Worm (Caenorhabditis elegans) whole organism, L2 larva: ENCODE measurements around the gene Y55F3BR.10.

ENCODE experiments used
- C34F6.9 ChIP-seq: fragments of 150-350 bp; optimal IDR thresholded peaks from 2 replicates; lab custom pipeline; 2014; ENCODE audit warnings: missing biosample characterization, missing genetic modification characterization
- F13H6.1 ChIP-seq: sonication (generic microtip); optimal IDR thresholded peaks from 2 replicates; lab custom pipeline; 2016; ENCODE audit warnings: missing genetic modification characterization, missing compliant biosample characterization
- Y55F3AM.14 ChIP-seq: fragments of 200-800 bp; sonication (Bioruptor generic); optimal IDR thresholded peaks from 2 replicates; lab custom pipeline; 2018; ENCODE audit warnings: mild to moderate bottlenecking, missing genetic modification characterization, missing compliant biosample characterization
- ZK546.5 ChIP-seq: sonication (generic microtip); optimal IDR thresholded peaks from 2 replicates; lab custom pipeline; 2017; ENCODE audit warnings: missing biosample characterization, missing genetic modification characterization
- alr-1 ChIP-seq: fragments of 150-350 bp; optimal IDR thresholded peaks from 2 replicates; lab custom pipeline; 2014; ENCODE audit warnings: missing biosample characterization, missing genetic modification characterization
- blmp-1 ChIP-seq: sonication (generic microtip); optimal IDR thresholded peaks from 2 replicates; lab custom pipeline; 2017; ENCODE audit warnings: missing genetic modification characterization, mild to moderate bottlenecking, missing compliant biosample characterization, antibody characterized with exemption, moderate library complexity; ENCODE audit not compliant: insufficient read depth
- ceh-16 ChIP-seq: fragments of 150-350 bp; optimal IDR thresholded peaks from 2 replicates; lab custom pipeline; 2014; ENCODE audit warnings: missing biosample characterization, missing genetic modification characterization
- ceh-82 ChIP-seq: fragments of 150-350 bp; optimal IDR thresholded peaks from 2 replicates; lab custom pipeline; 2014; ENCODE audit warnings: missing biosample characterization, missing genetic modification characterization
- crh-2 ChIP-seq: sonication (generic microtip); optimal IDR thresholded peaks from 2 replicates; lab custom pipeline; 2017; ENCODE audit warnings: missing biosample characterization, missing genetic modification characterization
- dmd-4 ChIP-seq: sonication (generic microtip); optimal IDR thresholded peaks from 2 replicates; lab custom pipeline; 2017; ENCODE audit warnings: missing biosample characterization, missing genetic modification characterization
- egl-27 ChIP-seq: sonication (generic microtip); optimal IDR thresholded peaks from 3 replicates; lab custom pipeline; 2017; ENCODE audit warnings: missing biosample characterization, missing genetic modification reagents, missing genetic modification characterization
- elt-3 ChIP-seq: sonication (generic microtip); optimal IDR thresholded peaks from 2 replicates; lab custom pipeline; 2017; ENCODE audit warnings: missing biosample characterization, missing genetic modification characterization
- fos-1 ChIP-seq: fragments of 150-350 bp; optimal IDR thresholded peaks from 2 replicates; lab custom pipeline; 2014; ENCODE audit warnings: missing biosample characterization, missing genetic modification characterization
- gmeb-1 ChIP-seq: fragments of 150-350 bp; optimal IDR thresholded peaks from 2 replicates; lab custom pipeline; 2014; ENCODE audit warnings: missing biosample characterization, missing genetic modification characterization
- lin-11 ChIP-seq: fragments of 150-350 bp; sonication (generic microtip); optimal IDR thresholded peaks from 2 replicates; lab custom pipeline; 2014; ENCODE audit warnings: missing biosample characterization, missing genetic modification characterization, inconsistent platforms, mixed read lengths
- lin-13 ChIP-seq: fragments of 150-350 bp; optimal IDR thresholded peaks from 2 replicates; lab custom pipeline; 2014; ENCODE audit warnings: missing biosample characterization, missing genetic modification reagents, missing genetic modification characterization
- lin-39 ChIP-seq: fragments of 150-350 bp; optimal IDR thresholded peaks from 2 replicates; lab custom pipeline; 2014; ENCODE audit warnings: missing biosample characterization, missing genetic modification reagents, missing genetic modification characterization
- lsy-2 ChIP-seq, 2 experiments: fragments of 150-350 bp in 1 of 2; sonication (generic microtip) in 1 of 2; optimal IDR thresholded peaks; 2 replicates each; lab custom pipeline; 2014 to 2017; ENCODE audit warnings: missing biosample characterization in 2 of 2, missing genetic modification characterization in 2 of 2
- mab-5 ChIP-seq: fragments of 150-350 bp; optimal IDR thresholded peaks from 2 replicates; lab custom pipeline; 2014; ENCODE audit warnings: missing biosample characterization, missing genetic modification characterization
- mdl-1 ChIP-seq, 2 experiments: fragments of 150-350 bp in 1 of 2; sonication (generic microtip) in 1 of 2; optimal IDR thresholded peaks; 2 replicates each; lab custom pipeline; 2017; ENCODE audit warnings: missing biosample characterization in 2 of 2, missing genetic modification characterization in 2 of 2
- nhr-10 ChIP-seq: sonication (generic microtip); optimal IDR thresholded peaks from 2 replicates; lab custom pipeline; 2017; ENCODE audit warnings: missing biosample characterization, missing genetic modification characterization
- nhr-12 ChIP-seq: fragments of 150-350 bp; optimal IDR thresholded peaks from 2 replicates; lab custom pipeline; 2014; ENCODE audit warnings: missing biosample characterization, missing genetic modification characterization
- nhr-129 ChIP-seq: fragments of 150-350 bp; optimal IDR thresholded peaks from 2 replicates; lab custom pipeline; 2014; ENCODE audit warnings: missing biosample characterization, missing genetic modification characterization
- nhr-21 ChIP-seq: fragments of 150-350 bp; optimal IDR thresholded peaks from 2 replicates; lab custom pipeline; 2014; ENCODE audit warnings: missing biosample characterization, missing genetic modification characterization
- nhr-23 ChIP-seq: fragments of 150-350 bp; optimal IDR thresholded peaks from 2 replicates; lab custom pipeline; 2014; ENCODE audit warnings: missing biosample characterization, missing genetic modification reagents, missing genetic modification characterization
- nhr-237 ChIP-seq: fragments of 150-350 bp; optimal IDR thresholded peaks from 2 replicates; lab custom pipeline; 2014; ENCODE audit warnings: missing biosample characterization, missing genetic modification characterization
- nhr-25 ChIP-seq: fragments of 150-350 bp; sonication (generic microtip); optimal IDR thresholded peaks from 3 replicates; lab custom pipeline; 2014; ENCODE audit warnings: missing biosample characterization, missing genetic modification characterization
- nhr-6 ChIP-seq: fragments of 150-350 bp; optimal IDR thresholded peaks from 2 replicates; lab custom pipeline; 2014; ENCODE audit warnings: missing biosample characterization, missing genetic modification characterization
- peb-1 ChIP-seq: fragments of 150-350 bp; optimal IDR thresholded peaks from 2 replicates; lab custom pipeline; 2014; ENCODE audit warnings: missing biosample characterization, missing genetic modification characterization
- sem-4 ChIP-seq: fragments of 150-350 bp; optimal IDR thresholded peaks from 2 replicates; lab custom pipeline; 2014; ENCODE audit warnings: missing biosample characterization, missing genetic modification reagents, missing genetic modification characterization
- skn-1 ChIP-seq: sonication (generic microtip); optimal IDR thresholded peaks from 2 replicates; lab custom pipeline; 2017; ENCODE audit warnings: missing biosample characterization, missing genetic modification characterization
- sma-3 ChIP-seq: sonication (generic microtip); optimal IDR thresholded peaks from 2 replicates; lab custom pipeline; 2016; ENCODE audit warnings: missing genetic modification reagents, missing genetic modification characterization, missing compliant biosample characterization
- sma-9 ChIP-seq, 2 experiments: fragments of 150-350 bp in 1 of 2; sonication (generic microtip) in 1 of 2; optimal IDR thresholded peaks; 2 replicates each; lab custom pipeline; 2014 to 2016; ENCODE audit warnings: missing genetic modification characterization in 2 of 2, mild to moderate bottlenecking in 1 of 2, missing biosample characterization in 1 of 2, missing compliant biosample characterization in 1 of 2, missing genetic modification reagents in 1 of 2, moderate library complexity in 1 of 2
- snpc-4 ChIP-seq: fragments of 150-350 bp; optimal IDR thresholded peaks from 2 replicates; lab custom pipeline; 2014; ENCODE audit warnings: missing biosample characterization, missing genetic modification characterization
- unc-55 ChIP-seq: fragments of 150-350 bp; sonication (generic microtip); optimal IDR thresholded peaks from 3 replicates; lab custom pipeline; 2014; ENCODE audit warnings: missing biosample characterization, missing genetic modification reagents, missing genetic modification characterization
- ztf-1 ChIP-seq: fragments of 200-800 bp; sonication (Bioruptor generic); conservative IDR thresholded peaks from 2 replicates; pipeline ENCODE4 v1.3.6; 2022; ENCODE audit warnings: missing genetic modification characterization, missing compliant biosample characterization
- ztf-11 ChIP-seq: sonication (generic microtip); optimal IDR thresholded peaks from 2 replicates; lab custom pipeline; 2017; ENCODE audit warnings: missing biosample characterization, missing genetic modification characterization
- ztf-4 ChIP-seq: fragments of 150-350 bp; optimal IDR thresholded peaks from 2 replicates; lab custom pipeline; 2014; ENCODE audit warnings: missing biosample characterization, missing genetic modification characterization

The Y55F3BR.10 gene

ce11 chrIV:796521-797073 lies 35.6 kb upstream of the Y55F3BR.10 start, which contains the start of the genes F56B3.11 and ech-5:
F56B3.11 (minus strand) TSS chrIV:796571.
ech-5 (plus strand) TSS chrIV:797023.
- TF ChIP-seq snpc-4 (tag; lab: Kevin White, UChicago) (peak; percentile 26), gmeb-1 (peak; percentile 78), unc-55 (peak; percentile 87), egl-27 (tag; lab: Kevin White, UChicago) (peak; percentile 32), sma-9 (GFP tag; optimal IDR thresholded peaks at IDR 0.05; lab: Kevin White, UChicago) (no peak), sma-9 (tag; optimal IDR thresholded peaks at IDR 0.05; lab: Kevin White, UChicago) (no peak), nhr-23 (no peak), blmp-1 (tag; lab: Kevin White, UChicago) (no peak), sma-3 (peak; percentile 94), lin-39 (no peak), ceh-82 (tag; lab: Kevin White, UChicago) (no peak), fos-1 (peak; percentile 44), alr-1 (no peak), crh-2 (tag; lab: Kevin White, UChicago) (peak; percentile 56), skn-1 (tag; lab: Kevin White, UChicago) (peak; percentile 26), nhr-6 (peak; percentile 43), nhr-21 (peak; percentile 13), F13H6.1 (peak; percentile 68), elt-3 (tag; lab: Kevin White, UChicago) (no peak), nhr-25 (tag; lab: Kevin White, UChicago) (peak; percentile 66), ztf-1 (GFP tag; lab: Robert Waterston, UW) (no peak), mdl-1 (tag; optimal IDR thresholded peaks at IDR 0.05; lab: Kevin White, UChicago) (no peak), lin-11 (tag; lab: Kevin White, UChicago) (no peak), ztf-11 (tag; lab: Kevin White, UChicago) (no peak), nhr-237 (no peak), nhr-12 (no peak), peb-1 (tag; lab: Kevin White, UChicago) (no peak), ztf-4 (tag; lab: Kevin White, UChicago) (peak; percentile 1), lin-13 (GFP tag; lab: Kevin White, UChicago) (peak; percentile 80), C34F6.9 (tag; lab: Kevin White, UChicago) (peak; percentile 91), ZK546.5 (tag; lab: Kevin White, UChicago) (no peak), ceh-16 (tag; lab: Kevin White, UChicago) (peak; percentile 25), lsy-2 (tag; optimal IDR thresholded peaks at IDR 0.05; lab: Kevin White, UChicago) (peak; percentile 48 to 88), nhr-10 (tag; lab: Kevin White, UChicago) (peak; percentile 37), Y55F3AM.14 (GFP tag; lab: Kevin White, UChicago) (peak; percentile 50), nhr-129 (tag; lab: Kevin White, UChicago) (peak; percentile 39)

ce11 chrIV:800518-800917 lies 31.7 kb upstream of the Y55F3BR.10 start, which contains the start of gene mrpl-46:
mrpl-46 (plus strand) TSS chrIV:800818.
- TF ChIP-seq crh-2 (tag; lab: Kevin White, UChicago), result no peak
- no peak for TF ChIP-seq ZK546.5 (tag; lab: Kevin White, UChicago)
- TF ChIP-seq lin-39, result no peak
- no peak for TF ChIP-seq nhr-6
- TF ChIP-seq peb-1 (tag; lab: Kevin White, UChicago), result no peak

- TF ChIP-seq crh-2 (tag; lab: Kevin White, UChicago) (no peak), lin-39 (no peak), ztf-1 (GFP tag; lab: Robert Waterston, UW) (no peak), lin-13 (GFP tag; lab: Kevin White, UChicago) (no peak), F13H6.1 (no peak), dmd-4 (tag; lab: Kevin White, UChicago) (no peak), sem-4 (tag; lab: Kevin White, UChicago) (no peak), lin-11 (tag; lab: Kevin White, UChicago) (no peak), nhr-21 (no peak), nhr-129 (tag; lab: Kevin White, UChicago) (no peak), skn-1 (tag; lab: Kevin White, UChicago) (no peak), nhr-23 (no peak), nhr-237 (no peak), ztf-4 (tag; lab: Kevin White, UChicago) (no peak), blmp-1 (tag; lab: Kevin White, UChicago) (no peak), Y55F3AM.14 (GFP tag; lab: Kevin White, UChicago) (no peak), mab-5 (tag; lab: Kevin White, UChicago) (no peak), elt-3 (tag; lab: Kevin White, UChicago) (no peak), sma-3 (no peak)
These were observed 31.1 kb upstream of the Y55F3BR.10 start for ce11 chrIV:801162-801561.
